Worm (Caenorhabditis elegans): Measurements from ENCODE around the gene cutl-12.

DNA sequence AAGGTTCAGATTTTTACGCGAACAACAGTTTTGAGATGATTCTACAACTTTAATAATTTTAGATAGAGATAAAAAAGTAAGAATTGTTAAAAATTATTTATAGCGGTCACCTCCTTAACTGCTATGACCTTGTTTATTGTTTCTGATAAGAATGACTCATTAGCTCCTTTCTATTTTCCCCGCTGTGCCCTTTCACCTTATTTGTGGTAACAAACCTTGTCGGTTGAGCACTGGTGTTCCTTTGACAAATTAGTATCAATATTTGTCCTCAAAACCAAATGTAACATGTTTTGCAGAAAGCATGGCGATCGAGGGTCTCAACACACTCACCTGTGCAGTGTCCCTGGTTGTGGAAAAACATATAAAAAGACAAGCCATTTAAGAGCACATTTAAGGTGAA, 7.7 kb downstream of the cutl-12 start:
- no peak for TF ChIP-seq Y22D7AL.16 (tag; optimal IDR thresholded peaks at IDR 0.05)
- TF ChIP-seq pax-1 (tag; optimal IDR thresholded peaks at IDR 0.05): no peak
- TF ChIP-seq dmd-4 (tag; optimal IDR thresholded peaks at IDR 0.05; ENCODE audit: borderline replicate concordance): no peak
- TF ChIP-seq nhr-11 (tag; optimal IDR thresholded peaks at IDR 0.05): no peak
- no peak for TF ChIP-seq unc-86 (tag; optimal IDR thresholded peaks at IDR 0.05)
- TF ChIP-seq ama-1 (optimal IDR thresholded peaks at IDR 0.05): no peak
- TF ChIP-seq dve-1 (tag; optimal IDR thresholded peaks at IDR 0.05): no peak
